Worm (Caenorhabditis elegans): ENCODE results near the gene acbp-5.

Gene acbp-5

DNA sequence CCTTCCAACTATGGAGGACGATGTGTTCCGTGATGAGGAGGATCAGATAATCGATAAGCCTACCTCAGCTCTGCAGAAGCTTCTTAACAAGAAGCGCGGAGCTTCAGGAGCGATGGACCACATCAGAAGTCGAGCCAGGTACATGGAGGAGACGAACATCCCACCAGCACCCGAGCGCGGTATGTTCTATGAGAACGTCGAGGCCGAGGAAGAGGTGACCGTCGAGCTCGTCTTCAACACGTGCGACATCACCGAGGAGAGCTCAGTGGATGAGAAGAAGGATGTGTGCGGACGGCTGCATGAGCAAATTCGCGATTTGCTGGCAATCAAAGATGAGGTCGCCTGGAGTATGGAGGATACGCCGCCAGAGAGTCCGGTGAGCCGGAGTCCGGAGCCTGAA is 10.5 kb upstream of the acbp-5 start:
- no peak for TF ChIP-seq K11D2.4 (GFP tag; IDR thresholded peaks at IDR 0.05)

DNA sequence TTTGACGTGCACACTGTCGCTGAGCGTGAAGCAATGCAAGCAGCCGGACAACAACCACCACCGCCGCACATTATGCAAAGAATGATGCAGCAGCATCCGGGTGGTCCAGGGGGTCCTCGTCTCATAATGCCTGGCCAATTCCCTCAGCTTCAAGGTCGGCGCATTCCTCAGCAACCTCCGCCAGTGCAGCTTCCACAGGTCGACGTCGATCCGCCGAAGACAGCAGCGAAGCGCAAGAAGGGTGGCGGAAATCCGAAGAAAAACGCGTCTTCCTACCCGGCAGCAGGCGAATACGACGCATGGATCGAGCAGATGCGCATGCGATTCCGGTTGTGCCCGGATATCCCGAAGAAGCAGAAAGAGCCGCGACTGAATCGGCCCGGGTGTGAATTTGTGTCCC is 9.9 kb upstream of the acbp-5 start:
- peak; percentile 5; the same call in 1 of the 2 replicates for TF ChIP-seq dox-1 (GFP tag; IDR thresholded peaks at IDR 0.05)
- peak; percentile 85 for TF ChIP-seq zfh-2 (GFP tag; conservative IDR thresholded peaks at IDR 0.05)
- TF ChIP-seq egrh-3 (GFP tag; IDR thresholded peaks at IDR 0.05) = peak; percentile 77
- TF ChIP-seq lin-26 (GFP tag; IDR thresholded peaks at IDR 0.05) = 0 out of 2 replicates have a peak, but pooled peaks have one; percentile 41
- TF ChIP-seq repo-1 (tag; optimal IDR thresholded peaks at IDR 0.05) = no peak
- TF ChIP-seq dpff-1 (tag; optimal IDR thresholded peaks at IDR 0.05) = no peak

DNA sequence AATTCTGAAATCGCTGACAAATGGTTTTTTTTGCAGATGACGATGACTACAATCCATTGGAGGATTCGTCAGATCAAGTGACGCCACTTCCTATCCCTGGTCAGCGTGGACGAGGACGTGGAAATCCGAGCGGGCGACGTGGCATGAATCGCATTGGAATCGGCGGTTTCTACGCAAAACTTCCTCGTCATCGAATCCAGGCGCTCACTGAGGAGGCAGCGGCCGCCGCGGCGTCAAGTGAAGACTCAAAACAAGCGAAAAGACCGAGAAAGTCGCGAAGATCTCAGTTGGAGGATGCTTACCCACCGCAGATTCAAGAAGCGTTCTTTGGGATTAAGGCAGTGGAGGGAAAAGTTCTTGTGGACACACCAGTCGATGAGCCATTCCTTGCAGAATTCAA is 7.1 kb upstream of the acbp-5 start:
- TF ChIP-seq zfh-2 (GFP tag; conservative IDR thresholded peaks at IDR 0.05) (peak; percentile 65), F10E7.11 (tag; optimal IDR thresholded peaks at IDR 0.05) (no peak), attf-3 (GFP tag; conservative IDR thresholded peaks at IDR 0.05) (no peak), C06A6.2 (GFP tag; conservative IDR thresholded peaks at IDR 0.05) (no peak)

DNA sequence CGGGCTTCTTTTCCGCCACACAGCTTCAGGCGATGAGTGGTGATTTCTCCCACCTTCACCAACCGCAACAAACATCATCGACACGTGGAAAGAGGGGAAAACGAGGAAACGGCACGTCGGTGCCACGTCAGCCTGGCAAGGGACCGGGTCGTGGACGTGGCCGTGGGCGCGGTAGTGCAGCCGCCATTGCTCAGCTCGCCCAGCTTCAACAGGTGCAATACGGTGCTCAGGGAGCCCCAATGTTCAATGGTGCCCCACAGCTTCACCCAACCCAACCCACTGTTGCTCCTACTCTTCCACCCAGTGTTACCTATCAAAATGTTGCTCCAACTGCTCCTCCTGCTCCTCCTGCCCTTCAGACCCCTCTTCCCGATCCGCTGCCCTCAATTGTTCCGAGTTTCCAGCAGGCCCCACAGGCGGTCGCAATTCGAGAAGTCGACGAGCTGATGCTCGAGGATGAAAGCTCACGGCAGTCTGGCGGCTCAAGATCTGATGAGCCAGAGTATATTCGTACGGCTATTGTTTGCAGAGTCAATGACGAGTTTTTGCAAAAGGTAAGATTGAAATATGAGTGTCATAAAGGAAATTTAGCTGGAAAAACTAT is 4.5 kb upstream of the acbp-5 start:
- TF ChIP-seq ceh-40 (GFP tag; IDR thresholded peaks at IDR 0.05) = no peak
- no peak for TF ChIP-seq F49E8.2 (tag; optimal IDR thresholded peaks at IDR 0.05; ENCODE audit: insufficient read depth)
- TF ChIP-seq snpc-1.3 (tag; optimal IDR thresholded peaks at IDR 0.05; ENCODE audit: insufficient read depth) = no peak
- 0 out of 2 replicates have a peak, but pooled peaks have one; percentile 8 for TF ChIP-seq ztf-6 (GFP tag; IDR thresholded peaks at IDR 0.05)
- no peak for TF ChIP-seq gei-17 (GFP tag; optimal IDR thresholded peaks at IDR 0.05)
- TF ChIP-seq Y95B8A.8 (GFP tag; IDR thresholded peaks at IDR 0.05) = 0 out of 2 replicates have a peak, but pooled peaks have one; percentile 11
- no peak for TF ChIP-seq mes-4 (tag; optimal IDR thresholded peaks at IDR 0.05)
- TF ChIP-seq ceh-91 (GFP tag; IDR thresholded peaks at IDR 0.05) = no peak
- TF ChIP-seq aptf-2 (GFP tag; conservative IDR thresholded peaks at IDR 0.05) = no peak
- no peak for TF ChIP-seq madf-8 (GFP tag; conservative IDR thresholded peaks at IDR 0.05)
- no peak for TF ChIP-seq lin-40 (tag; optimal IDR thresholded peaks at IDR 0.05)
- no peak for TF ChIP-seq nfya-2 (GFP tag; IDR thresholded peaks at IDR 0.05)
- no peak for TF ChIP-seq ztf-26 (tag; optimal IDR thresholded peaks at IDR 0.05)
- no peak for TF ChIP-seq fkh-3 (tag; optimal IDR thresholded peaks at IDR 0.05)
- no peak for TF ChIP-seq cebp-1 (GFP tag; IDR thresholded peaks at IDR 0.05)
- TF ChIP-seq cebp-1 (tag; optimal IDR thresholded peaks at IDR 0.05) = no peak
- TF ChIP-seq ama-1 (optimal IDR thresholded peaks at IDR 0.05) = no peak
- no peak for TF ChIP-seq ama-1 (GFP tag; optimal IDR thresholded peaks at IDR 0.05)
- no peak for TF ChIP-seq hlh-26 (GFP tag; conservative IDR thresholded peaks at IDR 0.05)
- TF ChIP-seq ccch-3 (GFP tag; optimal IDR thresholded peaks at IDR 0.05) = no peak
- no peak for TF ChIP-seq lin-26 (GFP tag; IDR thresholded peaks at IDR 0.05)
- no peak for TF ChIP-seq somi-1 (GFP tag; optimal IDR thresholded peaks at IDR 0.05)
- TF ChIP-seq pbrm-1 (GFP tag; IDR thresholded peaks at IDR 0.05) = no peak
- no peak for TF ChIP-seq madf-3 (GFP tag; IDR thresholded peaks at IDR 0.05)
- TF ChIP-seq mxl-1 (tag; optimal IDR thresholded peaks at IDR 0.05) = no peak
- no peak for TF ChIP-seq T26A5.8 (tag; optimal IDR thresholded peaks at IDR 0.05)
- no peak for TF ChIP-seq attf-5 (GFP tag; optimal IDR thresholded peaks at IDR 0.05)
- TF ChIP-seq ceh-79 (tag; optimal IDR thresholded peaks at IDR 0.05) = no peak
- TF ChIP-seq F57A8.1 (GFP tag; optimal IDR thresholded peaks at IDR 0.05) = no peak
- no peak for TF ChIP-seq K11D2.4 (GFP tag; IDR thresholded peaks at IDR 0.05)
- TF ChIP-seq ztf-18 (tag; optimal IDR thresholded peaks at IDR 0.05) = no peak
- no peak for TF ChIP-seq lag-1 (GFP tag; IDR thresholded peaks at IDR 0.05)
- TF ChIP-seq dox-1 (GFP tag; IDR thresholded peaks at IDR 0.05) = peak; percentile 19; the same call in 1 of the 2 replicates
- TF ChIP-seq snpc-1.1 (tag; optimal IDR thresholded peaks at IDR 0.05; ENCODE audit: insufficient read depth) = no peak
- no peak for TF ChIP-seq F10E7.11 (tag; optimal IDR thresholded peaks at IDR 0.05)
- TF ChIP-seq ztf-28 (GFP tag; IDR thresholded peaks at IDR 0.05) = no peak
- no peak for TF ChIP-seq sdz-38 (tag; optimal IDR thresholded peaks at IDR 0.05)

Data from whole organism, young adult.